Fruit fly (Drosophila melanogaster): Measurements from ENCODE around the gene Ugt36E1.

DNA sequence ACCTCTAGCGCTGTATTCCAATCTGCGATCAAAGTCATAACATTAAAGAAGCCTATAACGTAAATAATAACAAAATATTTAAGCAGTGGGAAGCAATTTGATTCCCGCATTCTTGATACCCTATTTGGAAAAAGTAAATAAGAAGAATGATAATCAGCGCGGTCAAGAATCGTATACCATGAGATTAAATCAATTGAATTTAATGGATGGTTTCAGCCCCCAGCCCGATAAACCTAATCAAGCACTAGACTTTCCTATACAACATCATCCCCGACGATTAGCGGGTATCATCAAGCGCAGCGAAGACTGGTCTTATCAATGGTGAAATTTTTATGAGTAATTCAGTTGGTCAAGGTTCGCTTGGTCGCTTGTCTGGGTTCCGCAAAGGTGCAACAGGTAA lies 17.0 kb downstream of the Ugt36E1 start:
- no peak for TF ChIP-seq CG8478 (optimal IDR thresholded peaks at IDR 0.05)
- no peak for TF ChIP-seq CTCF (optimal IDR thresholded peaks at IDR 0.05)
